Worm (Caenorhabditis elegans): ENCODE data around the gene F31E8.5.
A peak's percentile ranks its signal among the peaks of the same experiment; 100 is the strongest.

The F31E8.5 gene

DNA sequence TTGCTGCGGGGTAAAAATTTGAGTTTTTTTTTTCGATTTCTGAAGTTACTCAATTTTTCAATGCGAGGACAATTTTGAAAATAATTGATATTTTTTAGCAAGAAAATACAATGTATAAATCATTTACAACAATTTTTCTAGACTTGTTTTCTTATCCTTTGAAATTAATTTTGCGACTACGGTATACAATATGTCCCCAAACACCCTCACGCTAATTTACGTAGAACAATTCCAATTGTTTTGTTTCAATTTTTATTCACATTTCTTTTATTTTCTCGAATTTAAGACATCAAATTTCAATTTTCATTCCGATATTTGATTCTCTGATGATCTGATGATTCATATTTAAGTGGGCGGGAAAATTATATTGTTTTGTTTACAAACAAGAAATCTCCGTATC, 25.1 kb downstream of the F31E8.5 start:
- no peak for TF ChIP-seq fax-1 (tag; optimal IDR thresholded peaks at IDR 0.05)
- TF ChIP-seq lin-11 (tag; optimal IDR thresholded peaks at IDR 0.05), result no peak
- TF ChIP-seq elt-2 (tag; optimal IDR thresholded peaks at IDR 0.05), result no peak

DNA sequence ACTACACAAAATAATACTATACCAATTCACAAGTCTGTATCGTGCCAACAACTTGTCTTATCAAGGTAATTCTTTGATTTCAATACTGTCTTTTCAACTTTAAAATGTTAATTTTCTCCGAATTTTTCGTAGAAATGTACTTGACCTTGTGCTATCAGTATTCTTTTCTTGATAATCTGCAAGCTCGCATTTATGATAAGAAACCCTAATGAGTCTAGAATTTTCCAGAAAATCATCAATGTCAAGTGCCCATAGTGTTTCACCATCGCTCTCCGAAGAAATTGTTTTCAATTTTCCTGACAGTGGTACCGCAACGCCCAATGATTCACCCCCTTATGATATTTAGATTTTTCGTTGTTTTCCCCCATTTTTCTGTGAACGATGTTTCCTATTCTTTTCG, 25.8 kb downstream of the F31E8.5 start:
- TF ChIP-seq elt-2 (tag; optimal IDR thresholded peaks at IDR 0.05), result peak; percentile 64
- TF ChIP-seq sox-4 (tag; optimal IDR thresholded peaks at IDR 0.05), result no peak
- TF ChIP-seq unc-86 (tag; optimal IDR thresholded peaks at IDR 0.05), result no peak
- no peak for TF ChIP-seq pha-2 (tag; optimal IDR thresholded peaks at IDR 0.05)

DNA sequence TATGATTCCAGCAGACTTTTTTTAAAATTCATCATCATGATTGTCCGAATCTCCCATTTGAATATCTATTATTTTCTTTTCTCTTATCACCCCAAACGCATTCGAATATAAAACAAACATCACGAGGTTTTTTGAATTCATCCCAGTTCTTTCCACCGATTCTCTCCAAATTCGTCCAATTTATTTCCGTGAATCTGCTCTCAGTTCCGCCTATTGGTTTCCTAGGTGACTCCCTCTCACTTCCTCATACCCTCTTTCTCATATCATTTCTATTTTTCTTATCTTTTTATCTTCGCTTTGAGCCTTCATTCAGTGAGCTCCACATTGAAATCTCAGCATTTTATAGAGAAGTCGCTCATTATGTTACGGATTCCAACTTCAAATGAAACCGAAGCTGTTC, 28.0 kb downstream of the F31E8.5 start, which contains the start of gene T13C2.7:
Gene T13C2.7 (plus strand): TSS at position 301 of the 400 bp plus-strand sequence.
- TF ChIP-seq lin-11 (tag; optimal IDR thresholded peaks at IDR 0.05), result no peak
- no peak for TF ChIP-seq ceh-9 (tag; optimal IDR thresholded peaks at IDR 0.05)
- no peak for TF ChIP-seq ceh-19 (GFP tag; optimal IDR thresholded peaks at IDR 0.05)
- TF ChIP-seq pat-9 (tag; optimal IDR thresholded peaks at IDR 0.05), result no peak
- TF ChIP-seq ceh-22 (tag; optimal IDR thresholded peaks at IDR 0.05), result no peak
- no peak for TF ChIP-seq hlh-15 (tag; optimal IDR thresholded peaks at IDR 0.05)
- no peak for TF ChIP-seq F13H6.1 (tag; optimal IDR thresholded peaks at IDR 0.05)
- TF ChIP-seq unc-3 (GFP tag; conservative IDR thresholded peaks at IDR 0.05), result no peak
- TF ChIP-seq unc-3 (tag; optimal IDR thresholded peaks at IDR 0.05), result no peak
- TF ChIP-seq ets-4 (tag; optimal IDR thresholded peaks at IDR 0.05), result no peak
- TF ChIP-seq odd-2 (tag; optimal IDR thresholded peaks at IDR 0.05), result no peak
- no peak for TF ChIP-seq dmd-4 (tag; optimal IDR thresholded peaks at IDR 0.05; ENCODE audit: borderline replicate concordance)
- TF ChIP-seq Y22D7AL.16 (tag; optimal IDR thresholded peaks at IDR 0.05), result no peak
- no peak for TF ChIP-seq pha-2 (tag; optimal IDR thresholded peaks at IDR 0.05)
- TF ChIP-seq che-1 (tag; optimal IDR thresholded peaks at IDR 0.05), result no peak

DNA sequence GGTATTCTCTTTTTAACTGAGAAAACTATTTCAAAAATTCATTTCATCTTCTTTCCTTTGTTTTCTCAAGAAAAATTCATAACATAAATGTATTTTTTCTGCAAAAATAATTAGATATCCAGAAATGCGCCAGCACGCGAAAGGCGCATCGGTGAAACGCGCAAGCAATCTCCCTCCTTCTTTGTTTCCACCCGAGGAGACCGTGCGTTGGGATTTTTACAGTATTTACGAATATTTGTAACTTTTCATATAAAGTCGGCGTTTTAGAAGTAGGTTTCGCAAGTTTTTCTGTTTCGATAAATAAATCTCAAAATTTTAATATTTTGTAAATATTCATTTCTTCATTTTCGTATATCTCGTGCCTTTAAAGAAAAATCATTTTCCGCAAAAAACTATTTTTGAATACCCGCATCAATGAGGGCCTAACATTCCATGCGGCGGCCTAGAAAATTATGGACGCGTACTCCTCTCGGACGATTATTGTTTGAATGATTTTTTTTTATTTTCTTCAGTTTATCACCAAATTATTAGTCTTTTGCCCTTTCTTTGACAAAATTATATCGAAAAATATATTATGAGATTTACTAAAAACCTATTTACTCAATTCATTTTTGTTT, 30.5 kb downstream of the F31E8.5 start, which contains the start of gene ssup-72:
Gene ssup-72 (plus strand): TSS at position 181 of the 617 bp plus-strand sequence.
- TF ChIP-seq ceh-14 (tag; optimal IDR thresholded peaks at IDR 0.05), result peak; percentile 22
- TF ChIP-seq pha-4 (tag; optimal IDR thresholded peaks at IDR 0.05), result no peak
- peak; percentile 32 for TF ChIP-seq unc-42 (tag; optimal IDR thresholded peaks at IDR 0.05)
- TF ChIP-seq C08G9.2 (tag; optimal IDR thresholded peaks at IDR 0.05), result peak; percentile 83
- TF ChIP-seq ceh-30 (tag; optimal IDR thresholded peaks at IDR 0.05), result no peak
- no peak for TF ChIP-seq ceh-9 (tag; optimal IDR thresholded peaks at IDR 0.05)
- peak; percentile 33 for TF ChIP-seq rnt-1 (tag; optimal IDR thresholded peaks at IDR 0.05)
- TF ChIP-seq sox-2 (GFP tag; IDR thresholded peaks at IDR 0.05), result no peak; the same call in 1 of the 2 replicates
- peak; percentile 88 for TF ChIP-seq ceh-31 (tag; optimal IDR thresholded peaks at IDR 0.05)
- TF ChIP-seq zip-5 (tag; optimal IDR thresholded peaks at IDR 0.05), result peak; percentile 59
- TF ChIP-seq ref-2 (tag; optimal IDR thresholded peaks at IDR 0.05), result peak; percentile 35
- peak; percentile 67 for TF ChIP-seq ets-4 (tag; optimal IDR thresholded peaks at IDR 0.05)
- TF ChIP-seq ceh-2 (tag; optimal IDR thresholded peaks at IDR 0.05), result peak; percentile 77
- peak; percentile 74 for TF ChIP-seq tbx-2 (tag; optimal IDR thresholded peaks at IDR 0.05)
- TF ChIP-seq tbx-7 (tag; optimal IDR thresholded peaks at IDR 0.05), result peak; percentile 82
- TF ChIP-seq ceh-34 (tag; optimal IDR thresholded peaks at IDR 0.05), result peak; percentile 9
- TF ChIP-seq lim-6 (tag; optimal IDR thresholded peaks at IDR 0.05), result peak; percentile 14
- TF ChIP-seq ceh-24 (tag; optimal IDR thresholded peaks at IDR 0.05), result no peak
- peak; percentile 72 for TF ChIP-seq hlh-8 (tag; optimal IDR thresholded peaks at IDR 0.05)
- peak; percentile 4 for TF ChIP-seq nfya-1 (tag; optimal IDR thresholded peaks at IDR 0.05)
- TF ChIP-seq elt-2 (tag; optimal IDR thresholded peaks at IDR 0.05), result peak; percentile 39
